Worm (Caenorhabditis elegans) whole organism, L2 larva: ENCODE results near the gene efhd-1.

Source experiments
- ZK546.5 ChIP-seq: sonication (generic microtip); optimal IDR thresholded peaks from 2 replicates; lab custom pipeline; 2017; ENCODE audit warnings: missing biosample characterization, missing genetic modification characterization
- aly-2 ChIP-seq: fragments of 150-350 bp; optimal IDR thresholded peaks from 2 replicates; lab custom pipeline; 2014; ENCODE audit warnings: missing biosample characterization, missing genetic modification characterization
- fos-1 ChIP-seq: fragments of 150-350 bp; optimal IDR thresholded peaks from 2 replicates; lab custom pipeline; 2014; ENCODE audit warnings: missing biosample characterization, missing genetic modification characterization
- nhr-12 ChIP-seq: fragments of 150-350 bp; optimal IDR thresholded peaks from 2 replicates; lab custom pipeline; 2014; ENCODE audit warnings: missing biosample characterization, missing genetic modification characterization
- nhr-237 ChIP-seq: fragments of 150-350 bp; optimal IDR thresholded peaks from 2 replicates; lab custom pipeline; 2014; ENCODE audit warnings: missing biosample characterization, missing genetic modification characterization
- unc-39 ChIP-seq: fragments of 150-350 bp; optimal IDR thresholded peaks from 2 replicates; lab custom pipeline; 2014; ENCODE audit warnings: missing biosample characterization, missing genetic modification characterization
- ztf-4 ChIP-seq: fragments of 150-350 bp; optimal IDR thresholded peaks from 2 replicates; lab custom pipeline; 2014; ENCODE audit warnings: missing biosample characterization, missing genetic modification characterization

DNA sequence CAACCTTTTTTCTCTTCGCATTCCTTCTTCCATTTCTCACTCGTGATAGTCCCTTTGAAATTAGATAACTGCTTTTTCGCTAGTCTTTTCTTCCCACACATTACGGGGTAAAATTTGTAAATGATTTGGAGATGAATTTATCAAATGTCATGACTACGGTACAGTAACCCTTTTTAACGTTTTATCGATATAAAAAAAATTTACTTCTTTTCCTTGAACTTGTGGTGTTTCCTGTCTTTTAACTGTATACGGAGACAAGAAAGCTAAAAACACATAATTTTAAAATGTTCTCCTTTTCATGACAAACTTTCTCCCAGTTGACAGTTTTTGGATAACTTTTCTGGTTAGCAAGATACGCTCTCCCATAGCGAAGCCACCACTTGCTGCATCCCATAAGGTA, 28.6 kb upstream of the efhd-1 start, which contains the start of gene W03H9.1:
- TF ChIP-seq fos-1 (tag; lab: Kevin White, UChicago) (no peak), nhr-12 (tag; lab: Kevin White, UChicago) (no peak), aly-2 (no peak), nhr-237 (tag; lab: Kevin White, UChicago) (no peak), ztf-4 (no peak), ZK546.5 (tag; lab: Kevin White, UChicago) (no peak), unc-39 (no peak)
